Worm (Caenorhabditis elegans) whole organism, young adult: ENCODE results near the gene pab-2.
A peak's percentile ranks its signal among the peaks of the same experiment; 100 is the strongest.

Experiments used
- B0019.2 ChIP-seq: fragments of 200-800 bp; sonication (Bioruptor generic); conservative IDR thresholded peaks from 2 replicates; pipeline ENCODE4 v1.3.6; 2022; ENCODE audit warnings: missing genetic modification reagents, missing genetic modification characterization, missing compliant biosample characterization
- C06A6.2 ChIP-seq: fragments of 200-800 bp; sonication (Bioruptor generic); conservative IDR thresholded peaks from 2 replicates; pipeline ENCODE4 v1.3.6; 2022; ENCODE audit warnings: missing genetic modification characterization, missing compliant biosample characterization
- F22D6.2 ChIP-seq: sonication (generic microtip); optimal IDR thresholded peaks from 2 replicates; lab custom pipeline; 2016; ENCODE audit warnings: mild to moderate bottlenecking, missing genetic modification characterization, missing compliant biosample characterization
- F33H1.4 ChIP-seq: fragments of 200-800 bp; sonication (Bioruptor generic); IDR thresholded peaks from 2 replicates; pipeline ENCODE4 v1.3.6; 2022; ENCODE audit warnings: missing genetic modification reagents, missing genetic modification characterization, missing compliant biosample characterization
- F37B4.10 ChIP-seq: fragments of 200-800 bp; sonication (Bioruptor generic); IDR thresholded peaks from 2 replicates; pipeline ENCODE4 v1.3.6; 2022; ENCODE audit warnings: missing genetic modification characterization, missing compliant biosample characterization
- F39B2.1 ChIP-seq: fragments of 200-800 bp; sonication (Bioruptor generic); IDR thresholded peaks from 2 replicates; pipeline ENCODE4 v1.3.6; 2022; ENCODE audit warnings: missing genetic modification reagents, missing genetic modification characterization, missing compliant biosample characterization
- K11D2.4 ChIP-seq: fragments of 200-800 bp; sonication (Bioruptor generic); IDR thresholded peaks from 2 replicates; pipeline ENCODE4 v1.3.6; 2022; ENCODE audit warnings: missing genetic modification reagents, missing genetic modification characterization, missing compliant biosample characterization
- Y56A3A.18 ChIP-seq: fragments of 200-800 bp; sonication (Bioruptor generic); IDR thresholded peaks from 2 replicates; pipeline ENCODE4 v1.3.6; 2022; ENCODE audit warnings: missing genetic modification reagents, missing genetic modification characterization, missing compliant biosample characterization
- ZK185.1 ChIP-seq: sonication (generic microtip); optimal IDR thresholded peaks from 2 replicates; lab custom pipeline; 2016; ENCODE audit warnings: mild to moderate bottlenecking, missing genetic modification characterization, missing compliant biosample characterization; ENCODE audit not compliant: poor library complexity, severe bottlenecking
- akir-1 ChIP-seq: fragments of 200-800 bp; sonication (Bioruptor generic); optimal IDR thresholded peaks from 2 replicates; lab custom pipeline; 2018; ENCODE audit warnings: mild to moderate bottlenecking, missing genetic modification characterization, moderate library complexity, missing compliant biosample characterization
- ama-1 ChIP-seq, 3 experiments: fragments of 150-350 bp in 1 of 3; sonication (generic microtip) in 2 of 3; optimal IDR thresholded peaks; 2 replicates each; lab custom pipeline; 2014 to 2018; ENCODE audit warnings: missing biosample characterization in 2 of 3, missing genetic modification characterization in 2 of 3, missing genetic modification reagents in 2 of 3
- attf-3 ChIP-seq: fragments of 200-800 bp; sonication (Bioruptor generic); conservative IDR thresholded peaks from 2 replicates; pipeline ENCODE4 v1.3.6; 2022; ENCODE audit warnings: missing genetic modification reagents, missing genetic modification characterization, missing compliant biosample characterization
- attf-6 ChIP-seq: fragments of 200-800 bp; sonication (Bioruptor generic); IDR thresholded peaks from 2 replicates; pipeline ENCODE4 v1.3.6; 2022; ENCODE audit warnings: missing genetic modification reagents, missing genetic modification characterization, missing compliant biosample characterization
- cebp-2 ChIP-seq: fragments of 200-800 bp; sonication (Bioruptor generic); IDR thresholded peaks from 2 replicates; pipeline ENCODE4 v1.3.6; 2022; ENCODE audit warnings: missing genetic modification characterization, missing compliant biosample characterization
- ceh-79 ChIP-seq: sonication (generic microtip); optimal IDR thresholded peaks from 2 replicates; lab custom pipeline; 2017; ENCODE audit warnings: mild to moderate bottlenecking, missing genetic modification characterization, missing compliant biosample characterization
- chd-7 ChIP-seq: sonication (generic microtip); optimal IDR thresholded peaks from 2 replicates; lab custom pipeline; 2016; ENCODE audit warnings: mild to moderate bottlenecking, missing genetic modification characterization, moderate library complexity, missing compliant biosample characterization
- dpff-1 ChIP-seq: sonication (generic microtip); optimal IDR thresholded peaks from 2 replicates; lab custom pipeline; 2017; ENCODE audit warnings: mild to moderate bottlenecking, missing genetic modification characterization, missing compliant biosample characterization
- egrh-3 ChIP-seq: fragments of 200-800 bp; sonication (Bioruptor generic); IDR thresholded peaks from 2 replicates; pipeline ENCODE4 v1.3.6; 2022; ENCODE audit warnings: missing genetic modification reagents, missing genetic modification characterization, missing compliant biosample characterization
- ekl-4 ChIP-seq: fragments of 200-800 bp; sonication (Bioruptor generic); IDR thresholded peaks from 2 replicates; pipeline ENCODE4 v1.3.6; 2022; ENCODE audit warnings: missing genetic modification reagents, missing genetic modification characterization, missing compliant biosample characterization
- him-1 ChIP-seq: sonication (generic microtip); optimal IDR thresholded peaks from 2 replicates; lab custom pipeline; 2016; ENCODE audit warnings: missing genotype, missing genetic modification reagents, missing genetic modification characterization, missing compliant biosample characterization
- hmg-1.2 ChIP-seq: fragments of 200-800 bp; sonication (Bioruptor generic); IDR thresholded peaks from 2 replicates; pipeline ENCODE4 v1.3.6; 2022; ENCODE audit warnings: missing genetic modification reagents, missing genetic modification characterization, missing compliant biosample characterization
- hmg-20 ChIP-seq: fragments of 200-800 bp; sonication (Bioruptor generic); IDR thresholded peaks from 2 replicates; pipeline ENCODE4 v1.3.6; 2022; ENCODE audit warnings: missing genetic modification reagents, missing genetic modification characterization, missing compliant biosample characterization
- hrde-1 ChIP-seq: sonication (generic microtip); optimal IDR thresholded peaks from 2 replicates; lab custom pipeline; 2016; ENCODE audit warnings: missing genetic modification characterization, mild to moderate bottlenecking, missing compliant biosample characterization, moderate library complexity, missing genotype, missing genetic modification reagents, borderline replicate concordance
- hsf-1 ChIP-seq: fragments of 200-800 bp; sonication (Bioruptor generic); IDR thresholded peaks from 2 replicates; pipeline ENCODE4 v1.3.6; 2022; ENCODE audit warnings: missing genetic modification reagents, missing genetic modification characterization, missing compliant biosample characterization
- let-526 ChIP-seq: fragments of 200-800 bp; sonication (Bioruptor generic); IDR thresholded peaks from 2 replicates; pipeline ENCODE4 v1.3.6; 2022; ENCODE audit warnings: missing genetic modification reagents, missing genetic modification characterization, missing compliant biosample characterization
- lin-26 ChIP-seq: fragments of 200-800 bp; sonication (Bioruptor generic); IDR thresholded peaks from 2 replicates; pipeline ENCODE4 v1.3.6; 2022; ENCODE audit warnings: missing genetic modification reagents, missing genetic modification characterization, missing compliant biosample characterization
- lin-40 ChIP-seq: sonication (generic microtip); optimal IDR thresholded peaks from 2 replicates; lab custom pipeline; 2016; ENCODE audit warnings: missing genetic modification characterization, mild to moderate bottlenecking, missing compliant biosample characterization, missing genotype, missing genetic modification reagents
- madf-3 ChIP-seq: fragments of 200-800 bp; sonication (Bioruptor generic); IDR thresholded peaks from 2 replicates; pipeline ENCODE4 v1.3.6; 2022; ENCODE audit warnings: missing genetic modification reagents, missing genetic modification characterization, missing compliant biosample characterization
- madf-6 ChIP-seq: fragments of 200-800 bp; sonication (Bioruptor generic); IDR thresholded peaks from 2 replicates; pipeline ENCODE4 v1.3.6; 2022; ENCODE audit warnings: missing genetic modification reagents, missing genetic modification characterization, missing compliant biosample characterization
- madf-8 ChIP-seq: fragments of 200-800 bp; sonication (Bioruptor generic); conservative IDR thresholded peaks from 2 replicates; pipeline ENCODE4 v1.3.6; 2022; ENCODE audit warnings: missing genetic modification reagents, missing genetic modification characterization, missing compliant biosample characterization
- mel-28 ChIP-seq: sonication (generic microtip); optimal IDR thresholded peaks from 2 replicates; lab custom pipeline; 2016; ENCODE audit warnings: borderline replicate concordance, mild to moderate bottlenecking, missing genetic modification characterization, missing compliant biosample characterization
- mes-4 ChIP-seq: sonication (generic microtip); optimal IDR thresholded peaks from 2 replicates; lab custom pipeline; 2016; ENCODE audit warnings: missing genotype, missing genetic modification characterization, missing compliant biosample characterization
- nfya-2 ChIP-seq: fragments of 200-800 bp; sonication (Bioruptor generic); IDR thresholded peaks from 2 replicates; pipeline ENCODE4 v1.3.6; 2022; ENCODE audit warnings: missing genetic modification reagents, missing genetic modification characterization, missing compliant biosample characterization
- nfyb-1 ChIP-seq: fragments of 200-800 bp; sonication (Bioruptor generic); IDR thresholded peaks from 2 replicates; pipeline ENCODE4 v1.3.6; 2022; ENCODE audit warnings: missing genetic modification reagents, missing genetic modification characterization, missing compliant biosample characterization
- nhr-80 ChIP-seq: sonication (generic microtip); optimal IDR thresholded peaks from 2 replicates; lab custom pipeline; 2016; ENCODE audit warnings: missing genetic modification characterization, missing compliant biosample characterization
- nhr-90 ChIP-seq: sonication (generic microtip); optimal IDR thresholded peaks from 2 replicates; lab custom pipeline; 2016; ENCODE audit warnings: missing genotype, mild to moderate bottlenecking, missing genetic modification characterization, missing compliant biosample characterization
- pbrm-1 ChIP-seq: fragments of 200-800 bp; sonication (Bioruptor generic); IDR thresholded peaks from 2 replicates; pipeline ENCODE4 v1.3.6; 2022; ENCODE audit warnings: missing genetic modification reagents, missing genetic modification characterization, missing compliant biosample characterization
- rcor-1 ChIP-seq: fragments of 200-800 bp; sonication (Bioruptor generic); IDR thresholded peaks from 2 replicates; pipeline ENCODE4 v1.3.6; 2022; ENCODE audit warnings: missing genetic modification reagents, missing genetic modification characterization, missing compliant biosample characterization
- rec-8 ChIP-seq, 2 experiments: sonication (generic microtip); optimal IDR thresholded peaks; 2 replicates each; lab custom pipeline; 2016; ENCODE audit warnings: mild to moderate bottlenecking in 2 of 2, missing genetic modification characterization in 2 of 2, missing genetic modification reagents in 2 of 2, missing genotype in 2 of 2, missing biosample characterization in 1 of 2, missing compliant biosample characterization in 1 of 2, moderate library complexity in 1 of 2
- sea-2 ChIP-seq: fragments of 200-800 bp; sonication (Bioruptor generic); IDR thresholded peaks from 2 replicates; pipeline ENCODE4 v1.3.6; 2022; ENCODE audit warnings: missing genetic modification characterization, missing compliant biosample characterization
- snpc-4 ChIP-seq, 5 experiments: fragments of 150-350 bp in 1 of 5; sonication (generic microtip) in 4 of 5; optimal IDR thresholded peaks; 2 replicates each; lab custom pipeline; 2014 to 2018; ENCODE audit warnings: missing genetic modification characterization in 5 of 5, missing biosample characterization in 3 of 5, antibody characterized with exemption in 2 of 5, mild to moderate bottlenecking in 2 of 5, missing compliant biosample characterization in 2 of 5, missing genotype in 2 of 5, moderate library complexity in 2 of 5, missing genetic modification reagents in 1 of 5
- unc-130 ChIP-seq: sonication (generic microtip); optimal IDR thresholded peaks from 2 replicates; lab custom pipeline; 2016; ENCODE audit warnings: missing genetic modification reagents, missing genetic modification characterization, missing compliant biosample characterization
- ztf-18 ChIP-seq: sonication (generic microtip); optimal IDR thresholded peaks from 2 replicates; lab custom pipeline; 2016; ENCODE audit warnings: missing genotype, mild to moderate bottlenecking, missing genetic modification characterization, missing compliant biosample characterization
- ztf-26 ChIP-seq: sonication (generic microtip); optimal IDR thresholded peaks from 2 replicates; lab custom pipeline; 2017; ENCODE audit warnings: missing genetic modification characterization, missing compliant biosample characterization

The pab-2 gene

ce11 chrX:13514384-13514783 is 12.8 kb downstream of the pab-2 start (continued):
- peak; percentile 92 for TF ChIP-seq ZK185.1 (tag; lab: Kevin White, UChicago)
- TF ChIP-seq ama-1 (optimal IDR thresholded peaks at IDR 0.05; lab: Kevin White, UChicago), result no peak
- TF ChIP-seq ama-1 (GFP tag; optimal IDR thresholded peaks at IDR 0.05; lab: Kevin White, UChicago), result peak in 1 of 2 experiments; percentile 7
- TF ChIP-seq mel-28 (tag; lab: Kevin White, UChicago), result no peak
- peak; percentile 82 for TF ChIP-seq C06A6.2 (GFP tag; lab: Robert Waterston, UW)
- no peak for TF ChIP-seq egrh-3 (GFP tag; lab: Robert Waterston, UW)
- 0 out of 2 replicates have a peak, but pooled peaks have one; percentile 26 for TF ChIP-seq attf-3 (GFP tag; lab: Robert Waterston, UW)
- TF ChIP-seq pbrm-1, result peak; percentile 66
- peak; percentile 84 for TF ChIP-seq ztf-26
- peak; percentile 90 for TF ChIP-seq K11D2.4 (GFP tag; lab: Robert Waterston, UW)
- TF ChIP-seq lin-40, result peak; percentile 98
- peak; percentile 38 for TF ChIP-seq akir-1 (GFP tag; lab: Kevin White, UChicago)
- TF ChIP-seq hmg-1.2 (GFP tag; lab: Robert Waterston, UW), result peak; percentile 60

ce11 chrX:13511796-13512195 is 15.4 kb downstream of the pab-2 start:
- peak; percentile 54 for TF ChIP-seq unc-130
- no peak for TF ChIP-seq F39B2.1
- TF ChIP-seq ama-1 (optimal IDR thresholded peaks at IDR 0.05; lab: Kevin White, UChicago), result no peak
- TF ChIP-seq ama-1 (GFP tag; optimal IDR thresholded peaks at IDR 0.05; lab: Kevin White, UChicago), result peak; percentile 53 to 59
- peak; percentile 88 for TF ChIP-seq ZK185.1 (tag; lab: Kevin White, UChicago)
- TF ChIP-seq cebp-2, result peak; percentile 93
- peak; percentile 92 for TF ChIP-seq him-1 (tag; lab: Kevin White, UChicago)
- TF ChIP-seq ekl-4 (GFP tag; lab: Robert Waterston, UW), result no peak
- TF ChIP-seq rec-8 (tag; optimal IDR thresholded peaks at IDR 0.05; lab: Kevin White, UChicago), result peak; percentile 51 to 70
- no peak for TF ChIP-seq madf-3
- peak; percentile 90 for TF ChIP-seq lin-26 (GFP tag; lab: Robert Waterston, UW)
- peak; percentile 64 for TF ChIP-seq snpc-4 (GFP tag; optimal IDR thresholded peaks at IDR 0.05; lab: Kevin White, UChicago)
- TF ChIP-seq snpc-4 (tag; optimal IDR thresholded peaks at IDR 0.05; lab: Kevin White, UChicago), result peak; percentile 55 to 82 (median 74)
- TF ChIP-seq chd-7 (tag; lab: Kevin White, UChicago), result peak; percentile 65
- TF ChIP-seq attf-6 (GFP tag; lab: Robert Waterston, UW), result no peak
- TF ChIP-seq ztf-26, result peak; percentile 62
- TF ChIP-seq madf-8 (GFP tag; lab: Robert Waterston, UW), result no peak
- peak; percentile 4 for TF ChIP-seq F22D6.2 (tag; lab: Kevin White, UChicago)
- peak; percentile 57; the same call in 1 of the 2 replicates for TF ChIP-seq K11D2.4 (GFP tag; lab: Robert Waterston, UW)
- TF ChIP-seq Y56A3A.18 (GFP tag; lab: Robert Waterston, UW), result peak; percentile 95
- no peak for TF ChIP-seq F37B4.10 (GFP tag; lab: Robert Waterston, UW)
- peak; percentile 25 for TF ChIP-seq nhr-80 (tag; lab: Kevin White, UChicago)
- no peak for TF ChIP-seq B0019.2 (GFP tag; lab: Robert Waterston, UW)
- no peak for TF ChIP-seq mel-28 (tag; lab: Kevin White, UChicago)
- peak; percentile 57 for TF ChIP-seq attf-3 (GFP tag; lab: Robert Waterston, UW)
- no peak for TF ChIP-seq let-526
- TF ChIP-seq rcor-1 (GFP tag; lab: Robert Waterston, UW), result peak; percentile 71
- no peak for TF ChIP-seq sea-2 (GFP tag; lab: Robert Waterston, UW)
- no peak for TF ChIP-seq dpff-1
- TF ChIP-seq hmg-20 (GFP tag; lab: Robert Waterston, UW), result peak; percentile 34; the same call in 1 of the 2 replicates
- TF ChIP-seq hsf-1 (GFP tag; lab: Robert Waterston, UW), result no peak
- TF ChIP-seq C06A6.2 (GFP tag; lab: Robert Waterston, UW), result no peak
- TF ChIP-seq hrde-1 (tag; lab: Kevin White, UChicago), result peak; percentile 49
- TF ChIP-seq lin-40, result peak; percentile 80
- TF ChIP-seq nfya-2 (GFP tag; lab: Robert Waterston, UW), result no peak
- TF ChIP-seq nhr-90 (tag; lab: Kevin White, UChicago), result peak; percentile 92
- TF ChIP-seq mes-4, result no peak
- TF ChIP-seq F33H1.4 (GFP tag; lab: Robert Waterston, UW), result no peak
- TF ChIP-seq ceh-79 (tag; lab: Kevin White, UChicago), result peak; percentile 6
- TF ChIP-seq ztf-18 (tag; lab: Kevin White, UChicago), result peak; percentile 67
- no peak for TF ChIP-seq madf-6
- peak; percentile 89 for TF ChIP-seq nfyb-1 (GFP tag; lab: Robert Waterston, UW)
